Fruit fly (Drosophila melanogaster): ENCODE measurements around the gene CG6833.
A peak's percentile ranks its signal among the peaks of the same experiment; 100 is the strongest.

Gene CG6833

DNA sequence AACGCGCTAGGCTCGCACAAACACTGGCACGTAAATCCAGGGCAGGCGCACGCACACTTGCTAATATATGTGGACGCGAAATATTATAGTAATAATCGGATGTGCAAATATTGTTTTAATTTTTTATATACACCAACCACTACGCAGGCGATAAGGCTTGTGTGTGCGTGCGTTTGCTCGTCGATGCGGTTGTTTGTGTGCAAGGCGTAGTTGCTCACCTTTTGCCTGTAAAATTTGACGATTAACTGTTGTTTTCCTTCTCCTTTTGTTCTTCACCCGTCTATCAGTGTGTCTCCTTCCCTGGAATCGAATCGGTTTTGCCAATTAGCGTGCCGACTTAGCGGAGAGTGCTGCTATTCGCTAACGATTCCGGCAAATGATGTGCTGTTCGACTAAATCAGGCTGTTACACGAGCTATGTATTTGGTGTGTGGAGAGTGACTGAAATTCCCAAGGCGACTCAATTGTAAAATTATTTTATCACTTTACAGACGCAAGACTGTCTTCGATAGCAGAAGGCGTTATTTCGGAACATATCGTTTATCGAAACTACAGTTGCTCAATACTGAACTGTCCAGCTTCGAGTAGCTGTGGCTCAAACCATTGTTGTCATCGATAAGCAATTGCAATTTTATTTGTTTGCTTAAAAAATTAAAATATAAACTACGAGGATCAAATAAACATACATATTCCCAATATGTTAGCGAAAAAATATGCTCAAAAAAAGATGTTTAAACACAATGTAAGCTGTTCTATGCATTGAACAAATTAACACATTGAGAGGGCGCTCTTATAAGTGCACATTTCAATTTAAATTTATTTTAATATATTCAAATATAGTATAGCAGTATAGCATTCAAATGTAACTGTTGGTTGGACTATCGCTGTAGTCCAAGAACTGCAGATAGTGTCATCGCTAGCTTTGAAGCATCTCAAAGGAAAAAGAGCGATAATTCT is 19.6 kb upstream of the CG6833 start, which contains the start of the genes CG6650 and endos (continued):
- TF ChIP-seq bigmax (GFP tag; optimal IDR thresholded peaks at IDR 0.05) (no peak), CG18764 (GFP tag; optimal IDR thresholded peaks at IDR 0.05) (no peak), CG12104 (GFP tag; optimal IDR thresholded peaks at IDR 0.05) (peak; percentile 32), CG1603 (tag; optimal IDR thresholded peaks at IDR 0.05) (peak; percentile 63), CG7839 (tag; optimal IDR thresholded peaks at IDR 0.05) (peak; percentile 40), Xrp1 (GFP tag; IDR thresholded peaks at IDR 0.05) (0 out of 2 replicates have a peak, but pooled peaks have one; percentile 5), CG8388 (GFP tag; optimal IDR thresholded peaks at IDR 0.05) (peak; percentile 79), chinmo (GFP tag; IDR thresholded peaks at IDR 0.05; ENCODE audit: partially characterized antibody) (0 out of 4 replicates have a peak, but pooled peaks have one; percentile 47), ssp (GFP tag; IDR thresholded peaks at IDR 0.05) (0 out of 2 replicates have a peak, but pooled peaks have one; percentile 24), CrebB (tag; optimal IDR thresholded peaks at IDR 0.05) (no peak), GATAe (GFP tag; conservative IDR thresholded peaks at IDR 0.05) (no peak), CG30020 (tag; optimal IDR thresholded peaks at IDR 0.05) (peak; percentile 61), Opbp (GFP tag; IDR thresholded peaks at IDR 0.05; ENCODE audit: partially characterized antibody) (peak; percentile 74), CG13296 (GFP tag; optimal IDR thresholded peaks at IDR 0.05) (peak; percentile 69), zfh2 (GFP tag; optimal IDR thresholded peaks at IDR 0.05) (no peak), Rfx (GFP tag; IDR thresholded peaks at IDR 0.05) (peak; percentile 47), pan (optimal IDR thresholded peaks at IDR 0.05) (no peak), pan (GFP tag; optimal IDR thresholded peaks at IDR 0.05 in 1 of 2, IDR thresholded peaks at IDR 0.05 in 1 of 2) (no peak), E2f2 (GFP tag; IDR thresholded peaks at IDR 0.05) (peak; percentile 53; the same call in 1 of the 2 replicates), NK7.1 (GFP tag; optimal IDR thresholded peaks at IDR 0.05) (no peak), Hr3 (GFP tag; optimal IDR thresholded peaks at IDR 0.05) (peak; percentile 8), unc-4 (GFP tag; IDR thresholded peaks at IDR 0.05; ENCODE audit: partially characterized antibody) (peak; percentile 68), Nf-YB (GFP tag; optimal IDR thresholded peaks at IDR 0.05) (peak; percentile 0), lab (GFP tag; optimal IDR thresholded peaks at IDR 0.05) (peak; percentile 43), Dref (GFP tag; IDR thresholded peaks at IDR 0.05) (peak; percentile 91), exex (tag; optimal IDR thresholded peaks at IDR 0.05) (peak; percentile 43), dpn (GFP tag; optimal IDR thresholded peaks at IDR 0.05) (peak in 1 of 2 experiments; percentile 14), CG6813 (GFP tag; optimal IDR thresholded peaks at IDR 0.05) (no peak), CG15479 (GFP tag; optimal IDR thresholded peaks at IDR 0.05) (peak; percentile 49), CG9215 (GFP tag; IDR thresholded peaks at IDR 0.05) (no peak), ato (GFP tag; IDR thresholded peaks at IDR 0.05; ENCODE audit: partially characterized antibody) (peak; percentile 8; the same call in 1 of the 2 replicates), CG9797 (GFP tag; optimal IDR thresholded peaks at IDR 0.05) (peak; percentile 32), CG12071 (GFP tag; optimal IDR thresholded peaks at IDR 0.05) (no peak), Fer3 (tag; optimal IDR thresholded peaks at IDR 0.05) (peak; percentile 3), CG11560 (tag; IDR thresholded peaks at IDR 0.05) (no peak), nom (GFP tag; optimal IDR thresholded peaks at IDR 0.05) (peak; percentile 64), CG14710 (tag; optimal IDR thresholded peaks at IDR 0.05) (peak; percentile 77), Bdp1 (GFP tag; optimal IDR thresholded peaks at IDR 0.05) (no peak), so (GFP tag; IDR thresholded peaks at IDR 0.05) (no peak), odd (GFP tag; optimal IDR thresholded peaks at IDR 0.05) (no peak), tin (GFP tag; optimal IDR thresholded peaks at IDR 0.05) (peak; percentile 37), pita (GFP tag; optimal IDR thresholded peaks at IDR 0.05) (peak; percentile 56), E2f1 (GFP tag; IDR thresholded peaks at IDR 0.05) (no peak), CG34224 (GFP tag; IDR thresholded peaks at IDR 0.05; ENCODE audit: partially characterized antibody) (peak; percentile 66; the same call in 2 of the 3 replicates), CG8924 (tag; optimal IDR thresholded peaks at IDR 0.05) (peak; percentile 23), CG13624 (GFP tag; optimal IDR thresholded peaks at IDR 0.05) (peak; percentile 4), dmrt99B (tag; optimal IDR thresholded peaks at IDR 0.05) (no peak)

Measured in whole organism, embryonic.